Worm (Caenorhabditis elegans) whole organism, mixed stage, embryonic: ENCODE data around the gene msp-45.

Source experiments
- bed-3 ChIP-seq: fragments of 200-800 bp; sonication (Bioruptor generic); optimal IDR thresholded peaks from 3 replicates; lab custom pipeline; 2018; ENCODE audit warnings: mild to moderate bottlenecking, missing genetic modification characterization, moderate library complexity, missing compliant biosample characterization
- blmp-1 ChIP-seq: fragments of 150-350 bp; optimal IDR thresholded peaks from 2 replicates; lab custom pipeline; 2014; ENCODE audit warnings: missing biosample characterization, missing genetic modification characterization
- ceh-39 ChIP-seq: fragments of 150-350 bp; optimal IDR thresholded peaks from 2 replicates; lab custom pipeline; 2014; ENCODE audit warnings: missing biosample characterization, missing genetic modification characterization
- ceh-43 ChIP-seq: fragments of 200-800 bp; sonication (Bioruptor generic); optimal IDR thresholded peaks from 2 replicates; lab custom pipeline; 2018; ENCODE audit warnings: mild to moderate bottlenecking, missing genetic modification characterization, moderate library complexity, missing compliant biosample characterization
- ces-1 ChIP-seq: fragments of 150-350 bp; optimal IDR thresholded peaks from 2 replicates; lab custom pipeline; 2014; ENCODE audit warnings: missing biosample characterization, missing genetic modification reagents, missing genetic modification characterization
- cnd-1 ChIP-seq: fragments of 200-800 bp; sonication (Bioruptor generic); optimal IDR thresholded peaks from 2 replicates; lab custom pipeline; 2018; ENCODE audit warnings: mild to moderate bottlenecking, missing genetic modification characterization, missing compliant biosample characterization
- drap-1 ChIP-seq: fragments of 200-800 bp; sonication (Bioruptor generic); optimal IDR thresholded peaks from 3 replicates; lab custom pipeline; 2018; ENCODE audit warnings: mild to moderate bottlenecking, missing genetic modification characterization, missing compliant biosample characterization
- elt-1 ChIP-seq: sonication (generic microtip); optimal IDR thresholded peaks from 2 replicates; lab custom pipeline; 2017; ENCODE audit warnings: missing genetic modification characterization, mild to moderate bottlenecking, missing compliant biosample characterization, antibody characterized with exemption, moderate library complexity, borderline replicate concordance; ENCODE audit not compliant: insufficient read depth
- elt-3 ChIP-seq: fragments of 150-350 bp; optimal IDR thresholded peaks from 2 replicates; lab custom pipeline; 2014; ENCODE audit warnings: missing biosample characterization, missing genetic modification characterization
- ham-2 ChIP-seq: fragments of 200-800 bp; sonication (Bioruptor generic); optimal IDR thresholded peaks from 2 replicates; lab custom pipeline; 2018; ENCODE audit warnings: mild to moderate bottlenecking, missing genetic modification characterization, missing compliant biosample characterization
- hlh-1 ChIP-seq: fragments of 150-350 bp; optimal IDR thresholded peaks from 2 replicates; lab custom pipeline; 2014; ENCODE audit warnings: missing biosample characterization, missing genetic modification reagents, missing genetic modification characterization
- lsy-2 ChIP-seq: fragments of 150-350 bp; optimal IDR thresholded peaks from 2 replicates; lab custom pipeline; 2014; ENCODE audit warnings: missing biosample characterization, missing genetic modification characterization
- mab-5 ChIP-seq: fragments of 150-350 bp; optimal IDR thresholded peaks from 2 replicates; lab custom pipeline; 2014; ENCODE audit warnings: missing biosample characterization, missing genetic modification characterization
- mep-1 ChIP-seq: fragments of 150-350 bp; optimal IDR thresholded peaks from 2 replicates; lab custom pipeline; 2017; ENCODE audit warnings: missing biosample characterization, missing genetic modification reagents, missing genetic modification characterization, inconsistent platforms
- mls-2 ChIP-seq: sonication (generic microtip); optimal IDR thresholded peaks from 2 replicates; lab custom pipeline; 2016; ENCODE audit warnings: mild to moderate bottlenecking, missing genetic modification characterization, moderate library complexity, missing compliant biosample characterization
- nhr-2 ChIP-seq: fragments of 150-350 bp; optimal IDR thresholded peaks from 2 replicates; lab custom pipeline; 2014; ENCODE audit warnings: missing biosample characterization, missing genetic modification characterization
- nhr-237 ChIP-seq: fragments of 150-350 bp; optimal IDR thresholded peaks from 2 replicates; lab custom pipeline; 2014; ENCODE audit warnings: missing biosample characterization, missing genetic modification characterization
- nhr-28 ChIP-seq: fragments of 150-350 bp; optimal IDR thresholded peaks from 2 replicates; lab custom pipeline; 2014; ENCODE audit warnings: missing biosample characterization, missing genetic modification characterization
- nhr-76 ChIP-seq: sonication (generic microtip); optimal IDR thresholded peaks from 2 replicates; lab custom pipeline; 2017; ENCODE audit warnings: missing biosample characterization, missing genetic modification characterization
- pha-4 ChIP-seq: fragments of 150-350 bp; optimal IDR thresholded peaks from 2 replicates; lab custom pipeline; 2018; ENCODE audit warnings: missing biosample characterization, missing genetic modification reagents, missing genetic modification characterization
- sem-2 ChIP-seq: fragments of 200-800 bp; sonication (Bioruptor generic); optimal IDR thresholded peaks from 2 replicates; lab custom pipeline; 2018; ENCODE audit warnings: mild to moderate bottlenecking, missing genetic modification characterization, missing compliant biosample characterization
- snpc-4 ChIP-seq: fragments of 150-350 bp; optimal IDR thresholded peaks from 2 replicates; lab custom pipeline; 2014; ENCODE audit warnings: missing biosample characterization, missing genetic modification characterization
- sptf-1 ChIP-seq: sonication (generic microtip); optimal IDR thresholded peaks from 2 replicates; lab custom pipeline; 2017; ENCODE audit warnings: mild to moderate bottlenecking, missing genetic modification characterization, moderate library complexity, missing compliant biosample characterization
- unc-120 ChIP-seq: sonication (generic microtip); optimal IDR thresholded peaks from 2 replicates; lab custom pipeline; 2017; ENCODE audit warnings: missing genetic modification characterization, missing compliant biosample characterization; ENCODE audit not compliant: poor library complexity, severe bottlenecking
- unc-39 ChIP-seq: fragments of 150-350 bp; optimal IDR thresholded peaks from 2 replicates; lab custom pipeline; 2014; ENCODE audit warnings: missing biosample characterization, missing genetic modification characterization
- unc-62 ChIP-seq: fragments of 150-350 bp; optimal IDR thresholded peaks from 2 replicates; lab custom pipeline; 2014; ENCODE audit warnings: missing biosample characterization, missing genetic modification reagents, missing genetic modification characterization
- zip-8 ChIP-seq: fragments of 150-350 bp; optimal IDR thresholded peaks from 2 replicates; lab custom pipeline; 2014; ENCODE audit warnings: missing biosample characterization, missing genetic modification characterization

Gene msp-45

DNA sequence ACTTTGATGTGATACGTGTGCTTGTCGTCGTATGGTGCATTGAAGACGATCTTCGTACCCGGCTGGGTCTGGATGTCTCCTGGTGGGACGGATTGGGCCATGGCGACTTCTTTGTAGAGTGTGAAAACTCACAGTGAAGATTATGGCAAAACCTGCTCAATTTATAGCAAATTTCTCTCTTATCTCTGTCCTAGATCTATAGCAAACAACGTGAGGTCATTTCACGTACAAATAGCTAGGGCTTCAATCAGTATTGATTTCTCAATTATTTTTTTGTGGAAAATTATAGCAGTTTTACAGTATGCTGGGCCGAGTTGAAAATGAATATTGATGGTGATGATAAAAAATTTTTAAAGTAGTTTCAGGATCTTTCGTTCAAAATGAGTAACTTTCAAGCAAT is at the start of gene msp-45:
msp-45 (minus strand) TSS at position 101 of the 400 bp plus-strand sequence.
- TF ChIP-seq mls-2 (tag; lab: Kevin White, UChicago) (no peak), blmp-1 (tag; lab: Kevin White, UChicago) (no peak), zip-8 (tag; lab: Kevin White, UChicago) (no peak), unc-120 (tag; lab: Kevin White, UChicago) (no peak), unc-39 (tag; lab: Kevin White, UChicago) (no peak), pha-4 (tag; lab: Kevin White, UChicago) (no peak), elt-1 (tag; lab: Kevin White, UChicago) (no peak), lsy-2 (tag; lab: Kevin White, UChicago) (no peak), mep-1 (tag; lab: Kevin White, UChicago) (no peak), ces-1 (GFP tag; lab: Kevin White, UChicago) (no peak), snpc-4 (tag; lab: Kevin White, UChicago) (no peak), sem-2 (GFP tag; lab: Kevin White, UChicago) (no peak), drap-1 (GFP tag; lab: Kevin White, UChicago) (no peak), elt-3 (tag; lab: Kevin White, UChicago) (no peak), ceh-39 (no peak)

ce11 chrII:5205286-5205685 is 48.4 kb upstream of the msp-45 start:
- TF ChIP-seq nhr-28 (tag; lab: Kevin White, UChicago) = no peak
- no peak for TF ChIP-seq elt-1 (tag; lab: Kevin White, UChicago)
- no peak for TF ChIP-seq sem-2 (GFP tag; lab: Kevin White, UChicago)
- no peak for TF ChIP-seq unc-39 (tag; lab: Kevin White, UChicago)
- TF ChIP-seq mls-2 (tag; lab: Kevin White, UChicago) = no peak
- TF ChIP-seq ceh-43 (GFP tag; lab: Kevin White, UChicago) = no peak

ce11 chrII:5202930-5203329 is 46.0 kb upstream of the msp-45 start, which contains the start of gene ampd-1:
Gene ampd-1 (plus strand): TSS chrII:5203322.
- TF ChIP-seq unc-62 (GFP tag; lab: Kevin White, UChicago) (no peak), lsy-2 (tag; lab: Kevin White, UChicago) (no peak), sem-2 (GFP tag; lab: Kevin White, UChicago) (no peak), cnd-1 (tag; lab: Kevin White, UChicago) (no peak), unc-120 (tag; lab: Kevin White, UChicago) (no peak), nhr-237 (tag; lab: Kevin White, UChicago) (no peak), mls-2 (tag; lab: Kevin White, UChicago) (no peak), mab-5 (tag; lab: Kevin White, UChicago) (no peak), ham-2 (GFP tag; lab: Kevin White, UChicago) (no peak), ceh-43 (GFP tag; lab: Kevin White, UChicago) (no peak), nhr-76 (tag; lab: Kevin White, UChicago) (no peak), snpc-4 (tag; lab: Kevin White, UChicago) (no peak), bed-3 (no peak), sptf-1 (tag; lab: Kevin White, UChicago) (no peak), pha-4 (tag; lab: Kevin White, UChicago) (no peak), hlh-1 (tag; lab: Kevin White, UChicago) (no peak)

- TF ChIP-seq sptf-1 (tag; lab: Kevin White, UChicago) (no peak), unc-120 (tag; lab: Kevin White, UChicago) (no peak), cnd-1 (tag; lab: Kevin White, UChicago) (no peak), mls-2 (tag; lab: Kevin White, UChicago) (no peak), lsy-2 (tag; lab: Kevin White, UChicago) (no peak), mab-5 (tag; lab: Kevin White, UChicago) (no peak), ceh-39 (no peak), pha-4 (tag; lab: Kevin White, UChicago) (no peak), elt-1 (tag; lab: Kevin White, UChicago) (no peak), unc-62 (GFP tag; lab: Kevin White, UChicago) (no peak), snpc-4 (tag; lab: Kevin White, UChicago) (no peak), nhr-2 (tag; lab: Kevin White, UChicago) (no peak)
- TF ChIP-seq, all 35 proteins: peak for 0
Observed at ce11 chrII:5201922-5202562, 45.2 kb upstream of the msp-45 start.
